Worm (Caenorhabditis elegans) whole organism, young adult: ENCODE data around the gene E01G4.6.
A peak's percentile ranks its signal among the peaks of the same experiment; 100 is the strongest.

Source experiments
- C17E4.6 ChIP-seq: fragments of 200-800 bp; sonication (Bioruptor generic); IDR thresholded peaks from 2 replicates; pipeline ENCODE4 v1.3.6; 2022; ENCODE audit warnings: missing genetic modification reagents, missing genetic modification characterization, missing compliant biosample characterization
- D2030.7 ChIP-seq: fragments of 200-800 bp; sonication (Bioruptor generic); IDR thresholded peaks from 2 replicates; pipeline ENCODE4 v1.3.6; 2022; ENCODE audit warnings: missing genetic modification reagents, missing genetic modification characterization, missing compliant biosample characterization
- F10E7.11 ChIP-seq: sonication (generic microtip); optimal IDR thresholded peaks from 2 replicates; lab custom pipeline; 2017; ENCODE audit warnings: mild to moderate bottlenecking, missing genetic modification characterization, moderate library complexity, missing compliant biosample characterization
- F22D6.2 ChIP-seq: sonication (generic microtip); optimal IDR thresholded peaks from 2 replicates; lab custom pipeline; 2016; ENCODE audit warnings: mild to moderate bottlenecking, missing genetic modification characterization, missing compliant biosample characterization
- F33H1.4 ChIP-seq: fragments of 200-800 bp; sonication (Bioruptor generic); IDR thresholded peaks from 2 replicates; pipeline ENCODE4 v1.3.6; 2022; ENCODE audit warnings: missing genetic modification reagents, missing genetic modification characterization, missing compliant biosample characterization
- F49E8.2 ChIP-seq: sonication (generic microtip); optimal IDR thresholded peaks from 3 replicates; lab custom pipeline; 2017; ENCODE audit warnings: missing genetic modification characterization, mild to moderate bottlenecking, missing compliant biosample characterization, antibody characterized with exemption, moderate library complexity; ENCODE audit not compliant: insufficient read depth
- K11D2.4 ChIP-seq: fragments of 200-800 bp; sonication (Bioruptor generic); IDR thresholded peaks from 2 replicates; pipeline ENCODE4 v1.3.6; 2022; ENCODE audit warnings: missing genetic modification reagents, missing genetic modification characterization, missing compliant biosample characterization
- Y56A3A.18 ChIP-seq: fragments of 200-800 bp; sonication (Bioruptor generic); IDR thresholded peaks from 2 replicates; pipeline ENCODE4 v1.3.6; 2022; ENCODE audit warnings: missing genetic modification reagents, missing genetic modification characterization, missing compliant biosample characterization
- Y67H2A.10 ChIP-seq: fragments of 200-800 bp; sonication (Bioruptor generic); conservative IDR thresholded peaks from 2 replicates; pipeline ENCODE4 v1.3.6; 2022; ENCODE audit warnings: missing genetic modification reagents, missing genetic modification characterization, missing compliant biosample characterization
- Y79H2A.3 ChIP-seq: fragments of 200-800 bp; sonication (Bioruptor generic); conservative IDR thresholded peaks from 2 replicates; pipeline ENCODE4 v1.3.6; 2022; ENCODE audit warnings: missing genetic modification reagents, missing genetic modification characterization, missing compliant biosample characterization
- ZK185.1 ChIP-seq: sonication (generic microtip); optimal IDR thresholded peaks from 2 replicates; lab custom pipeline; 2016; ENCODE audit warnings: mild to moderate bottlenecking, missing genetic modification characterization, missing compliant biosample characterization; ENCODE audit not compliant: poor library complexity, severe bottlenecking
- atf-7 ChIP-seq: sonication (generic microtip); optimal IDR thresholded peaks from 2 replicates; lab custom pipeline; 2017; ENCODE audit warnings: mild to moderate bottlenecking, missing genetic modification characterization, missing compliant biosample characterization
- attf-6 ChIP-seq: fragments of 200-800 bp; sonication (Bioruptor generic); IDR thresholded peaks from 2 replicates; pipeline ENCODE4 v1.3.6; 2022; ENCODE audit warnings: missing genetic modification reagents, missing genetic modification characterization, missing compliant biosample characterization
- bed-2 ChIP-seq: fragments of 200-800 bp; sonication (Bioruptor generic); IDR thresholded peaks from 2 replicates; pipeline ENCODE4 v1.3.6; 2022; ENCODE audit warnings: missing genetic modification reagents, missing genetic modification characterization, missing compliant biosample characterization
- cebp-2 ChIP-seq: fragments of 200-800 bp; sonication (Bioruptor generic); IDR thresholded peaks from 2 replicates; pipeline ENCODE4 v1.3.6; 2022; ENCODE audit warnings: missing genetic modification characterization, missing compliant biosample characterization
- ceh-100 ChIP-seq: fragments of 200-800 bp; sonication (Bioruptor generic); IDR thresholded peaks from 2 replicates; pipeline ENCODE4 v1.3.6; 2022; ENCODE audit warnings: missing genetic modification reagents, missing genetic modification characterization, missing compliant biosample characterization
- ceh-58 ChIP-seq: fragments of 200-800 bp; sonication (Bioruptor generic); IDR thresholded peaks from 2 replicates; pipeline ENCODE4 v1.3.6; 2022; ENCODE audit warnings: missing genetic modification characterization, missing compliant biosample characterization
- ceh-91 ChIP-seq: fragments of 200-800 bp; sonication (Bioruptor generic); IDR thresholded peaks from 2 replicates; pipeline ENCODE4 v1.3.6; 2022; ENCODE audit warnings: missing genetic modification reagents, missing genetic modification characterization, missing compliant biosample characterization
- die-1 ChIP-seq: sonication (generic microtip); optimal IDR thresholded peaks from 2 replicates; lab custom pipeline; 2016; ENCODE audit warnings: missing genotype, mild to moderate bottlenecking, missing genetic modification characterization, missing compliant biosample characterization
- dox-1 ChIP-seq: fragments of 200-800 bp; sonication (Bioruptor generic); IDR thresholded peaks from 2 replicates; pipeline ENCODE4 v1.3.6; 2022; ENCODE audit warnings: missing genetic modification reagents, missing genetic modification characterization, missing compliant biosample characterization
- efl-1 ChIP-seq: fragments of 150-350 bp; optimal IDR thresholded peaks from 2 replicates; lab custom pipeline; 2014; ENCODE audit warnings: missing biosample characterization, missing genetic modification reagents, missing genetic modification characterization
- egl-44 ChIP-seq: fragments of 200-800 bp; sonication (Bioruptor generic); IDR thresholded peaks from 2 replicates; pipeline ENCODE4 v1.3.6; 2022; ENCODE audit warnings: missing genetic modification reagents, missing genetic modification characterization, missing compliant biosample characterization
- ets-4 ChIP-seq: fragments of 200-800 bp; sonication (Bioruptor generic); optimal IDR thresholded peaks from 2 replicates; lab custom pipeline; 2018; ENCODE audit warnings: mild to moderate bottlenecking, missing genetic modification characterization, missing compliant biosample characterization
- gei-17 ChIP-seq: fragments of 200-800 bp; sonication (Bioruptor generic); optimal IDR thresholded peaks from 2 replicates; lab custom pipeline; 2018; ENCODE audit warnings: mild to moderate bottlenecking, missing genetic modification characterization, missing compliant biosample characterization
- hlh-26 ChIP-seq: fragments of 200-800 bp; sonication (Bioruptor generic); conservative IDR thresholded peaks from 2 replicates; pipeline ENCODE4 v1.3.6; 2022; ENCODE audit warnings: missing genetic modification reagents, missing genetic modification characterization, missing compliant biosample characterization
- hrde-1 ChIP-seq: sonication (generic microtip); optimal IDR thresholded peaks from 2 replicates; lab custom pipeline; 2016; ENCODE audit warnings: missing genetic modification characterization, mild to moderate bottlenecking, missing compliant biosample characterization, moderate library complexity, missing genotype, missing genetic modification reagents, borderline replicate concordance
- hsf-1 ChIP-seq: fragments of 200-800 bp; sonication (Bioruptor generic); IDR thresholded peaks from 2 replicates; pipeline ENCODE4 v1.3.6; 2022; ENCODE audit warnings: missing genetic modification reagents, missing genetic modification characterization, missing compliant biosample characterization
- lag-1 ChIP-seq: fragments of 200-800 bp; sonication (Bioruptor generic); IDR thresholded peaks from 2 replicates; pipeline ENCODE4 v1.3.6; 2022; ENCODE audit warnings: missing genetic modification reagents, missing genetic modification characterization, missing compliant biosample characterization
- lin-40 ChIP-seq: sonication (generic microtip); optimal IDR thresholded peaks from 2 replicates; lab custom pipeline; 2016; ENCODE audit warnings: missing genetic modification characterization, mild to moderate bottlenecking, missing compliant biosample characterization, missing genotype, missing genetic modification reagents
- lin-54 ChIP-seq: fragments of 200-800 bp; sonication (Bioruptor generic); optimal IDR thresholded peaks from 2 replicates; lab custom pipeline; 2018; ENCODE audit warnings: mild to moderate bottlenecking, missing genetic modification characterization, missing compliant biosample characterization
- lir-1 ChIP-seq: fragments of 200-800 bp; sonication (Bioruptor generic); conservative IDR thresholded peaks from 2 replicates; pipeline ENCODE4 v1.3.6; 2022; ENCODE audit warnings: missing genetic modification reagents, missing genetic modification characterization, missing compliant biosample characterization
- lsy-27 ChIP-seq: sonication (generic microtip); optimal IDR thresholded peaks from 2 replicates; lab custom pipeline; 2017; ENCODE audit warnings: missing genetic modification characterization, mild to moderate bottlenecking, missing compliant biosample characterization, antibody characterized with exemption, missing genotype, borderline replicate concordance; ENCODE audit not compliant: insufficient read depth
- madf-10 ChIP-seq: sonication (generic microtip); optimal IDR thresholded peaks from 2 replicates; lab custom pipeline; 2016; ENCODE audit warnings: mild to moderate bottlenecking, missing genetic modification characterization, missing compliant biosample characterization
- madf-3 ChIP-seq: fragments of 200-800 bp; sonication (Bioruptor generic); IDR thresholded peaks from 2 replicates; pipeline ENCODE4 v1.3.6; 2022; ENCODE audit warnings: missing genetic modification reagents, missing genetic modification characterization, missing compliant biosample characterization
- madf-6 ChIP-seq: fragments of 200-800 bp; sonication (Bioruptor generic); IDR thresholded peaks from 2 replicates; pipeline ENCODE4 v1.3.6; 2022; ENCODE audit warnings: missing genetic modification reagents, missing genetic modification characterization, missing compliant biosample characterization
- mel-28 ChIP-seq: sonication (generic microtip); optimal IDR thresholded peaks from 2 replicates; lab custom pipeline; 2016; ENCODE audit warnings: borderline replicate concordance, mild to moderate bottlenecking, missing genetic modification characterization, missing compliant biosample characterization
- mes-4 ChIP-seq: sonication (generic microtip); optimal IDR thresholded peaks from 2 replicates; lab custom pipeline; 2016; ENCODE audit warnings: missing genotype, missing genetic modification characterization, missing compliant biosample characterization
- mxl-1 ChIP-seq: sonication (generic microtip); optimal IDR thresholded peaks from 2 replicates; lab custom pipeline; 2016; ENCODE audit warnings: missing genetic modification characterization, missing compliant biosample characterization
- nhr-120 ChIP-seq: fragments of 200-800 bp; sonication (Bioruptor generic); IDR thresholded peaks from 2 replicates; pipeline ENCODE4 v1.3.6; 2022; ENCODE audit warnings: missing genetic modification characterization, missing compliant biosample characterization
- nhr-90 ChIP-seq: sonication (generic microtip); optimal IDR thresholded peaks from 2 replicates; lab custom pipeline; 2016; ENCODE audit warnings: missing genotype, mild to moderate bottlenecking, missing genetic modification characterization, missing compliant biosample characterization
- rcor-1 ChIP-seq: fragments of 200-800 bp; sonication (Bioruptor generic); IDR thresholded peaks from 2 replicates; pipeline ENCODE4 v1.3.6; 2022; ENCODE audit warnings: missing genetic modification reagents, missing genetic modification characterization, missing compliant biosample characterization
- repo-1 ChIP-seq: sonication (generic microtip); optimal IDR thresholded peaks from 2 replicates; lab custom pipeline; 2017; ENCODE audit warnings: mild to moderate bottlenecking, missing genetic modification characterization, missing compliant biosample characterization
- sea-2 ChIP-seq: fragments of 200-800 bp; sonication (Bioruptor generic); IDR thresholded peaks from 2 replicates; pipeline ENCODE4 v1.3.6; 2022; ENCODE audit warnings: missing genetic modification characterization, missing compliant biosample characterization
- tlf-1 ChIP-seq: fragments of 200-800 bp; sonication (Bioruptor generic); optimal IDR thresholded peaks from 2 replicates; lab custom pipeline; 2018; ENCODE audit warnings: mild to moderate bottlenecking, missing genetic modification characterization, missing compliant biosample characterization
- unc-130 ChIP-seq: sonication (generic microtip); optimal IDR thresholded peaks from 2 replicates; lab custom pipeline; 2016; ENCODE audit warnings: missing genetic modification reagents, missing genetic modification characterization, missing compliant biosample characterization
- zfh-2 ChIP-seq: fragments of 200-800 bp; sonication (Bioruptor generic); conservative IDR thresholded peaks from 2 replicates; pipeline ENCODE4 v1.3.6; 2022; ENCODE audit warnings: missing genetic modification reagents, missing genetic modification characterization, missing compliant biosample characterization
- zim-3 ChIP-seq: sonication (generic microtip); optimal IDR thresholded peaks from 2 replicates; lab custom pipeline; 2017; ENCODE audit warnings: mild to moderate bottlenecking, missing genetic modification characterization, moderate library complexity, missing compliant biosample characterization

The E01G4.6 gene

ce11 chrII:13461604-13462375, 20.4 kb upstream of the E01G4.6 start (continued):
- TF ChIP-seq unc-130 (no peak), hrde-1 (tag; lab: Kevin White, UChicago) (no peak), repo-1 (tag; lab: Kevin White, UChicago) (peak; percentile 23), nhr-90 (tag; lab: Kevin White, UChicago) (no peak), madf-10 (tag; lab: Kevin White, UChicago) (peak; percentile 81), Y79H2A.3 (GFP tag; lab: Robert Waterston, UW) (no peak), dox-1 (GFP tag; lab: Robert Waterston, UW) (peak; percentile 31), F22D6.2 (peak; percentile 74), madf-3 (GFP tag; lab: Robert Waterston, UW) (no peak), lin-54 (GFP tag; lab: Kevin White, UChicago) (peak; percentile 2), mel-28 (tag; lab: Kevin White, UChicago) (no peak), bed-2 (GFP tag; lab: Robert Waterston, UW) (no peak), lir-1 (GFP tag; lab: Robert Waterston, UW) (0 out of 2 replicates have a peak, but pooled peaks have one; percentile 18), lin-40 (tag; lab: Kevin White, UChicago) (peak; percentile 83), tlf-1 (peak; percentile 11), C17E4.6 (GFP tag; lab: Robert Waterston, UW) (no peak), ZK185.1 (tag; lab: Kevin White, UChicago) (no peak), mes-4 (no peak), K11D2.4 (GFP tag; lab: Robert Waterston, UW) (peak; percentile 53; the same call in 1 of the 2 replicates), lsy-27 (no peak), rcor-1 (GFP tag; lab: Robert Waterston, UW) (no peak; the same call in 1 of the 2 replicates), Y67H2A.10 (GFP tag; lab: Robert Waterston, UW) (no peak), die-1 (tag; lab: Kevin White, UChicago) (no peak), madf-6 (GFP tag; lab: Robert Waterston, UW) (0 out of 2 replicates have a peak, but pooled peaks have one; percentile 21), lag-1 (GFP tag; lab: Robert Waterston, UW) (no peak), ceh-100 (GFP tag; lab: Robert Waterston, UW) (no peak), hlh-26 (no peak), atf-7 (tag; lab: Kevin White, UChicago) (peak; percentile 76), mxl-1 (tag; lab: Kevin White, UChicago) (no peak), egl-44 (GFP tag; lab: Robert Waterston, UW) (peak; percentile 73; the same call in 1 of the 2 replicates), ets-4 (GFP tag; lab: Kevin White, UChicago) (peak; percentile 66), cebp-2 (GFP tag; lab: Robert Waterston, UW) (no peak), nhr-120 (GFP tag; lab: Robert Waterston, UW) (no peak), F10E7.11 (tag; lab: Kevin White, UChicago) (no peak), D2030.7 (GFP tag; lab: Robert Waterston, UW) (no peak), F49E8.2 (tag; lab: Kevin White, UChicago) (no peak), sea-2 (GFP tag; lab: Robert Waterston, UW) (no peak), ceh-58 (no peak), attf-6 (GFP tag; lab: Robert Waterston, UW) (no peak), efl-1 (no peak), zim-3 (no peak), hsf-1 (GFP tag; lab: Robert Waterston, UW) (no peak), zfh-2 (GFP tag; lab: Robert Waterston, UW) (peak; percentile 44; the same call in 1 of the 2 replicates), Y56A3A.18 (GFP tag; lab: Robert Waterston, UW) (no peak), gei-17 (no peak), F33H1.4 (GFP tag; lab: Robert Waterston, UW) (no peak), ceh-91 (GFP tag; lab: Robert Waterston, UW) (no peak)
